Fruit fly (Drosophila melanogaster) whole organism: Measurements from ENCODE around the gene CG10993.

Experiments used
- CG8478 ChIP-seq: fragments of >200 bp; optimal IDR thresholded peaks from 2 replicates; lab custom pipeline; 2018; ENCODE audit warnings: inconsistent platforms
- Dll ChIP-seq: fragments of >200 bp; optimal IDR thresholded peaks from 2 replicates; lab custom pipeline; 2017
- EcR ChIP-seq, 2 experiments: fragments of >200 bp; optimal IDR thresholded peaks; 2 replicates each; lab custom pipeline; 2017; ENCODE audit warnings: missing biosample characterization in 2 of 2, missing genetic modification characterization in 2 of 2, missing genetic modification reagents in 2 of 2
- pan ChIP-seq: fragments of >200 bp; optimal IDR thresholded peaks from 2 replicates; lab custom pipeline; 2017
- psq ChIP-seq: fragments of >200 bp; optimal IDR thresholded peaks from 2 replicates; lab custom pipeline; 2017
- usp ChIP-seq: fragments of >200 bp; optimal IDR thresholded peaks from 2 replicates; lab custom pipeline; 2017; ENCODE audit warnings: missing biosample characterization, missing genetic modification characterization, mixed read lengths

The CG10993 gene

dm6 chrX:13762372-13762883, 28.5 kb downstream of the CG10993 start, which contains the start of gene rdgB:
rdgB (plus strand) TSS chrX:13762752.
- TF ChIP-seq pan: no peak
- TF ChIP-seq usp: no peak
- TF ChIP-seq psq (lab: Kevin White, UChicago): no peak
- TF ChIP-seq EcR (GFP tag; optimal IDR thresholded peaks at IDR 0.05; lab: Kevin White, UChicago): no peak
- TF ChIP-seq CG8478 (lab: Kevin White, UChicago): no peak
- no peak for TF ChIP-seq Dll (lab: Kevin White, UChicago)

- TF ChIP-seq Dll (lab: Kevin White, UChicago) (peak; percentile 3), psq (lab: Kevin White, UChicago) (no peak)
Observed at dm6 chrX:13761762-13762371, 29.0 kb downstream of the CG10993 start.

dm6 chrX:13758989-13759549, 31.8 kb downstream of the CG10993 start, which contains the start of gene Yp3:
Yp3 (plus strand) TSS chrX:13759546.
- no peak for TF ChIP-seq EcR (GFP tag; optimal IDR thresholded peaks at IDR 0.05; lab: Kevin White, UChicago)
- no peak for TF ChIP-seq pan
- TF ChIP-seq psq (lab: Kevin White, UChicago): no peak
- no peak for TF ChIP-seq Dll (lab: Kevin White, UChicago)
- no peak for TF ChIP-seq CG8478 (lab: Kevin White, UChicago)
- TF ChIP-seq usp: no peak

- no peak for TF ChIP-seq pan
- no peak for TF ChIP-seq Dll (lab: Kevin White, UChicago)
- no peak for TF ChIP-seq CG8478 (lab: Kevin White, UChicago)
- no peak for TF ChIP-seq EcR (GFP tag; optimal IDR thresholded peaks at IDR 0.05; lab: Kevin White, UChicago)
- TF ChIP-seq usp: no peak
Observed at dm6 chrX:13756776-13757312, 34.1 kb downstream of the CG10993 start, which contains the start of the genes CG32625 and Rtc1. CG32625 (minus strand) TSS chrX:13756826. Rtc1 (plus strand) TSS chrX:13757179.

- TF ChIP-seq psq (lab: Kevin White, UChicago) (no peak), EcR (GFP tag; optimal IDR thresholded peaks at IDR 0.05; lab: Kevin White, UChicago) (peak in 1 of 2 experiments; percentile 51)
Observed at dm6 chrX:13755152-13755557, 35.8 kb downstream of the CG10993 start, which contains the start of gene Pdcd4. Pdcd4 (minus strand) TSS chrX:13755406.

dm6 chrX:13754476-13754875, 36.4 kb downstream of the CG10993 start:
- no peak for TF ChIP-seq psq (lab: Kevin White, UChicago)
- no peak for TF ChIP-seq pan
- TF ChIP-seq usp: no peak
- no peak for TF ChIP-seq CG8478 (lab: Kevin White, UChicago)
- TF ChIP-seq Dll (lab: Kevin White, UChicago): no peak
- no peak for TF ChIP-seq EcR (GFP tag; optimal IDR thresholded peaks at IDR 0.05; lab: Kevin White, UChicago)

- no peak for TF ChIP-seq Dll (lab: Kevin White, UChicago)
- TF ChIP-seq psq (lab: Kevin White, UChicago): no peak
- TF ChIP-seq CG8478 (lab: Kevin White, UChicago): no peak
- no peak for TF ChIP-seq usp
- TF ChIP-seq EcR (GFP tag; optimal IDR thresholded peaks at IDR 0.05; lab: Kevin White, UChicago): no peak
- no peak for TF ChIP-seq pan
Observed at dm6 chrX:13753775-13754174, 37.1 kb downstream of the CG10993 start.

- TF ChIP-seq psq (lab: Kevin White, UChicago) (peak; percentile 36), CG8478 (lab: Kevin White, UChicago) (no peak)
Observed at dm6 chrX:13753101-13753758, 37.7 kb downstream of the CG10993 start.

dm6 chrX:13752543-13753046, 38.3 kb downstream of the CG10993 start:
- TF ChIP-seq usp: no peak
- TF ChIP-seq EcR (GFP tag; optimal IDR thresholded peaks at IDR 0.05; lab: Kevin White, UChicago): no peak

dm6 chrX:13749873-13750241, 41.1 kb downstream of the CG10993 start:
- no peak for TF ChIP-seq pan
- TF ChIP-seq CG8478 (lab: Kevin White, UChicago): no peak
- TF ChIP-seq EcR (GFP tag; optimal IDR thresholded peaks at IDR 0.05; lab: Kevin White, UChicago): no peak
- TF ChIP-seq psq (lab: Kevin White, UChicago): no peak
- TF ChIP-seq usp: no peak
- no peak for TF ChIP-seq Dll (lab: Kevin White, UChicago)

dm6 chrX:13748906-13749872, 41.7 kb downstream of the CG10993 start:
- TF ChIP-seq usp (no peak), CG8478 (lab: Kevin White, UChicago) (no peak), EcR (GFP tag; optimal IDR thresholded peaks at IDR 0.05; lab: Kevin White, UChicago) (no peak), Dll (lab: Kevin White, UChicago) (no peak), psq (lab: Kevin White, UChicago) (no peak), pan (no peak)
